Worm (Caenorhabditis elegans): Measurements from ENCODE around the gene Y66D12A.30.

ce11 chrIII:11650152-11650551 is 40.5 kb downstream of the Y66D12A.30 start, which contains the start of gene faah-6:
- TF ChIP-seq lin-13 (GFP tag; optimal IDR thresholded peaks at IDR 0.05) (no peak), nhr-12 (tag; optimal IDR thresholded peaks at IDR 0.05) (no peak), dmd-4 (tag; optimal IDR thresholded peaks at IDR 0.05) (no peak), ceh-82 (tag; optimal IDR thresholded peaks at IDR 0.05) (no peak), mdl-1 (tag; optimal IDR thresholded peaks at IDR 0.05) (no peak), nhr-77 (tag; optimal IDR thresholded peaks at IDR 0.05) (no peak)
